Worm (Caenorhabditis elegans): ENCODE measurements around the gene F36A4.4.
A peak's percentile ranks its signal among the peaks of the same experiment; 100 is the strongest.

F36A4.4 gene

ce11 chrIV:4301202-4301601 lies 33.8 kb downstream of the F36A4.4 start, which contains the start of gene lgc-22:
TSS of gene lgc-22 (plus strand) at chrIV:4301306.
- TF ChIP-seq bed-3 (GFP tag; optimal IDR thresholded peaks at IDR 0.05) = no peak
- TF ChIP-seq ceh-39 (tag; optimal IDR thresholded peaks at IDR 0.05) = no peak
- no peak for TF ChIP-seq unc-120 (tag; optimal IDR thresholded peaks at IDR 0.05; ENCODE audit: poor library complexity, severe bottlenecking)
- TF ChIP-seq ces-1 (GFP tag; optimal IDR thresholded peaks at IDR 0.05) = no peak
- no peak for TF ChIP-seq ztf-11 (tag; optimal IDR thresholded peaks at IDR 0.05)
- no peak for TF ChIP-seq nhr-28 (tag; optimal IDR thresholded peaks at IDR 0.05)
- TF ChIP-seq nhr-12 (tag; optimal IDR thresholded peaks at IDR 0.05) = no peak
- TF ChIP-seq elt-1 (tag; optimal IDR thresholded peaks at IDR 0.05; ENCODE audit: borderline replicate concordance, insufficient read depth) = no peak
- TF ChIP-seq nhr-76 (tag; optimal IDR thresholded peaks at IDR 0.05) = no peak
- TF ChIP-seq ceh-83 (GFP tag; optimal IDR thresholded peaks at IDR 0.05) = no peak
- no peak for TF ChIP-seq nhr-237 (tag; optimal IDR thresholded peaks at IDR 0.05)
- no peak for TF ChIP-seq drap-1 (GFP tag; optimal IDR thresholded peaks at IDR 0.05)
- TF ChIP-seq M03D4.4 (tag; optimal IDR thresholded peaks at IDR 0.05) = no peak
- TF ChIP-seq mab-5 (tag; optimal IDR thresholded peaks at IDR 0.05) = no peak
- TF ChIP-seq unc-39 (tag; optimal IDR thresholded peaks at IDR 0.05) = no peak
- no peak for TF ChIP-seq blmp-1 (tag; optimal IDR thresholded peaks at IDR 0.05)
- no peak for TF ChIP-seq lsy-2 (tag; optimal IDR thresholded peaks at IDR 0.05)

DNA sequence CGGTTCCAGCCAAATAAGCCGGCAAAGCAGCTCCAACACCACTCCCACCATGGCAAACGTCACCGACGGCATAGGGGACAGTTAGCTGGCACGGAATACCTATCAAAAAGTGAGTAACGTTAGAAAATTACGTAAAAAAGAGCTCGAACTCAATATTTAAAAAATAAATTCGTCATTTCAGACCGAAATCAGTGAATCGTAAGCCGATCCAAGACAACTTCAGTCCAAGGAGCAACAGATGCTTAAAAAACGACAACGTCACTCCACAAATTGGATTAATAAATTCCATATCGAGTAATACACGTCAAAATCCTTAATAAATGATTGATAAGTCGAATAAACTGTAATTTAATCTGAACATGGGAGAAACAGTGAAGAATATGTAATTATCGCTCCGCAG lies 38.9 kb downstream of the F36A4.4 start:
- TF ChIP-seq sem-2 (GFP tag; optimal IDR thresholded peaks at IDR 0.05) (no peak), nhr-76 (tag; optimal IDR thresholded peaks at IDR 0.05) (no peak), mep-1 (tag; optimal IDR thresholded peaks at IDR 0.05) (no peak), snpc-4 (tag; optimal IDR thresholded peaks at IDR 0.05) (no peak), pha-4 (tag; optimal IDR thresholded peaks at IDR 0.05) (no peak), drap-1 (GFP tag; optimal IDR thresholded peaks at IDR 0.05) (no peak), ceh-39 (tag; optimal IDR thresholded peaks at IDR 0.05) (no peak), lin-13 (tag; optimal IDR thresholded peaks at IDR 0.05) (no peak), mls-2 (tag; optimal IDR thresholded peaks at IDR 0.05) (no peak), ceh-43 (GFP tag; optimal IDR thresholded peaks at IDR 0.05) (no peak), nhr-28 (tag; optimal IDR thresholded peaks at IDR 0.05) (no peak), unc-120 (tag; optimal IDR thresholded peaks at IDR 0.05; ENCODE audit: poor library complexity, severe bottlenecking) (no peak)

DNA sequence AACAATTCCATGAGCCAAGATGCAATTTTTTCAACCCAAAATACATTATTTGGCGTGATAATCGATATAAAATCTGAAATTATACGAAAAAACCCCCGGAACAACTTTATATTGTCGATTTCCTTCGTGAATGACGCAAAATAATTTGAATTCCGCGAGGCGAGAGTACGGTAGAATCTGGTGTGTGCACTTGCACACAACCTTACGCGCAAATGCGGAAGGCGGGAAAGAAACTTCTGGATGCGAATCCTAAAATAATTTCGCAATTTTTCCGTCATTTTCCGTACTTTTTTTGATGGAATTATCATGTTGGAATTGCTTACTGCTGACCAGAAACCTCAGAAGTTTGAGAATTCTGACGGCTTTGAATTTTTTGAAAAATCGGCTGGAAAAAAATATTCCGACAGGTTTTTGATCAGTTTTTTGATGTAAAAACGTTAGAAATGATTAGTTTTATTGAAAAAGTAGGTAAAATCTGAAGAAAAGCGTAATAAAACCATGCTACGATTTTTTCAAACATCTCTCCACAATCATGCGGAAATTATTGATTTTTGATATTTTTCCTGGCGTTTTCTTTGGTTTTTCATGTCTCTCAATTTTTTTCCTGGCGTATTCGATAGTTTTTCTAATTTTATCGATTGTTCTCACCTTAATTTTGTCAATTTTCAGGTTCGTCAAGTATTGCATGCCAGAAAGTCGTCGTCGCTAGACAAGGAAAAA lies 40.0 kb downstream of the F36A4.4 start, which contains the start of gene set-9:
TSS of gene set-9 (plus strand) at position 670 of the 720 bp plus-strand sequence.
- TF ChIP-seq mab-5 (tag; optimal IDR thresholded peaks at IDR 0.05) (no peak), lsy-2 (tag; optimal IDR thresholded peaks at IDR 0.05) (peak; percentile 13)

- TF ChIP-seq unc-120 (tag; optimal IDR thresholded peaks at IDR 0.05; ENCODE audit: poor library complexity, severe bottlenecking) = no peak
Measured at ce11 chrIV:4316813-4317408, 49.5 kb downstream of the F36A4.4 start, which contains the start of gene Y24D9B.1. TSS of gene Y24D9B.1 (plus strand) at chrIV:4317358.

DNA sequence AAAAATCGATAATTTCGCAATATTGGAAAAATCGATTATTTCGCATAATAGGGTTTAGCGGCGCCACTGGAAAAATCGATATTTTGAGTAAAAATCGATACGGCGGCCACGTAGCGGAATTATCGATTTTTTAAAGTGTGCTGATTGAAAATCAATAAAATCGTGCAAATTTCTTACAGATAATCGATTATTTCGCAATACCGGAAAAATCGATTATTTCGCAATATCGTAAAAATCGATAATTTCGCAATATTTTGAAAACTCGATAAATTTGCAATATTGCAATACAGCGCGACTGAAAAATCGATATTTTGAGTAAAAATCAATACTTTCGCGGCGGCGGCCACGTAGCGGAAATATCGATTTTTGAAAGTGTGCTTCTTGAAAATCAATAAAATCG lies 50.2 kb downstream of the F36A4.4 start:
- TF ChIP-seq mls-2 (tag; optimal IDR thresholded peaks at IDR 0.05) = no peak
- no peak for TF ChIP-seq sem-2 (GFP tag; optimal IDR thresholded peaks at IDR 0.05)
- TF ChIP-seq ceh-83 (GFP tag; optimal IDR thresholded peaks at IDR 0.05) = no peak
- TF ChIP-seq M03D4.4 (tag; optimal IDR thresholded peaks at IDR 0.05) = no peak
- no peak for TF ChIP-seq unc-39 (tag; optimal IDR thresholded peaks at IDR 0.05)
- no peak for TF ChIP-seq lin-13 (tag; optimal IDR thresholded peaks at IDR 0.05)
- TF ChIP-seq nhr-2 (tag; optimal IDR thresholded peaks at IDR 0.05) = no peak
- TF ChIP-seq drap-1 (GFP tag; optimal IDR thresholded peaks at IDR 0.05) = no peak
- TF ChIP-seq snpc-4 (tag; optimal IDR thresholded peaks at IDR 0.05) = no peak
- TF ChIP-seq nhr-76 (tag; optimal IDR thresholded peaks at IDR 0.05) = no peak
- no peak for TF ChIP-seq ztf-11 (tag; optimal IDR thresholded peaks at IDR 0.05)
